Fruit fly (Drosophila melanogaster) whole organism, embryonic: ENCODE measurements around the gene His3.3B.

Experiments
- Ada2b ChIP-seq: fragments of 200-800 bp; sonication (Bioruptor generic); IDR thresholded peaks from 2 replicates; pipeline ENCODE4 v1.3.6; 2022; ENCODE audit warnings: missing biosample characterization, missing genetic modification characterization
- Asciz ChIP-seq: fragments of 200-800 bp; sonication (Bioruptor generic); optimal IDR thresholded peaks from 2 replicates; lab custom pipeline; 2017; ENCODE audit warnings: missing biosample characterization, mild to moderate bottlenecking, missing genetic modification characterization, missing genetic modification reagents
- CG10209 ChIP-seq: fragments of 200-800 bp; sonication (Bioruptor generic); optimal IDR thresholded peaks from 3 replicates; lab custom pipeline; 2017; ENCODE audit warnings: missing biosample characterization, mild to moderate bottlenecking, missing genetic modification characterization, missing genetic modification reagents
- CG1024 ChIP-seq: fragments of 200-800 bp; sonication (Bioruptor generic); IDR thresholded peaks from 2 replicates; pipeline ENCODE4 v1.3.6; 2022; ENCODE audit warnings: missing biosample characterization, missing genetic modification characterization
- CG12299 ChIP-seq: fragments of 200-800 bp; sonication (Bioruptor generic); optimal IDR thresholded peaks from 2 replicates; lab custom pipeline; 2018; ENCODE audit warnings: missing biosample characterization, mild to moderate bottlenecking, missing genetic modification characterization
- CG12769 ChIP-seq: fragments of 200-800 bp; sonication (Bioruptor generic); optimal IDR thresholded peaks from 2 replicates; lab custom pipeline; 2019; ENCODE audit warnings: missing biosample characterization, mild to moderate bottlenecking, missing genetic modification characterization, moderate library complexity
- CG14965 ChIP-seq: fragments of 200-800 bp; sonication (Bioruptor generic); optimal IDR thresholded peaks from 2 replicates; lab custom pipeline; 2016; ENCODE audit warnings: missing biosample characterization, missing genetic modification characterization, borderline replicate concordance
- CG15514 ChIP-seq: fragments of 200-800 bp; sonication (Bioruptor generic); optimal IDR thresholded peaks from 3 replicates; lab custom pipeline; 2017; ENCODE audit warnings: missing biosample characterization, missing genetic modification characterization, mild to moderate bottlenecking, moderate library complexity, missing genetic modification reagents
- CG1603 ChIP-seq: fragments of 200-800 bp; sonication (Bioruptor generic); optimal IDR thresholded peaks from 2 replicates; lab custom pipeline; 2019; ENCODE audit warnings: missing biosample characterization, mild to moderate bottlenecking, missing genetic modification characterization, moderate library complexity
- CG16779 ChIP-seq: fragments of 200-800 bp; sonication (Bioruptor generic); IDR thresholded peaks from 2 replicates; pipeline ENCODE4 v1.3.6; 2022; ENCODE audit warnings: missing biosample characterization, missing genetic modification characterization
- CG17328 ChIP-seq: fragments of 200-800 bp; sonication (Bioruptor generic); IDR thresholded peaks from 2 replicates; pipeline ENCODE4 v1.3.6; 2022; ENCODE audit warnings: missing biosample characterization, missing genetic modification characterization
- CG17612 ChIP-seq: fragments of 200-800 bp; sonication (Bioruptor generic); IDR thresholded peaks from 2 replicates; pipeline ENCODE4 v1.3.6; 2022; ENCODE audit warnings: missing biosample characterization, missing genetic modification characterization
- CG2116 ChIP-seq: fragments of 200-800 bp; sonication (Bioruptor generic); optimal IDR thresholded peaks from 3 replicates; lab custom pipeline; 2018; ENCODE audit warnings: missing biosample characterization, mild to moderate bottlenecking, missing genetic modification characterization
- CG30020 ChIP-seq: fragments of 200-800 bp; optimal IDR thresholded peaks from 2 replicates; lab custom pipeline; 2019; ENCODE audit warnings: missing biosample characterization, mild to moderate bottlenecking, missing genetic modification characterization, moderate library complexity
- CG3065 ChIP-seq: fragments of 200-800 bp; sonication (Bioruptor generic); optimal IDR thresholded peaks from 2 replicates; lab custom pipeline; 2016; ENCODE audit warnings: missing biosample characterization, missing genetic modification characterization
- CG32532 ChIP-seq: fragments of 200-800 bp; sonication (Bioruptor generic); IDR thresholded peaks from 2 replicates; pipeline ENCODE4 v1.3.6; 2022; ENCODE audit warnings: missing biosample characterization, missing genetic modification characterization
- CG4707 ChIP-seq: fragments of 200-800 bp; sonication (Bioruptor generic); optimal IDR thresholded peaks from 2 replicates; lab custom pipeline; 2018; ENCODE audit warnings: missing biosample characterization, mild to moderate bottlenecking, missing genetic modification characterization, moderate library complexity
- CG9437 ChIP-seq: fragments of 200-800 bp; sonication (Bioruptor generic); optimal IDR thresholded peaks from 2 replicates; lab custom pipeline; 2018; ENCODE audit warnings: missing biosample characterization, mild to moderate bottlenecking, missing genetic modification characterization
- CG9797 ChIP-seq: fragments of 200-800 bp; sonication (Bioruptor generic); optimal IDR thresholded peaks from 3 replicates; lab custom pipeline; 2018; ENCODE audit warnings: missing biosample characterization, mild to moderate bottlenecking, missing genetic modification characterization
- Camta ChIP-seq: fragments of 200-800 bp; sonication (Bioruptor generic); optimal IDR thresholded peaks from 2 replicates; lab custom pipeline; 2016; ENCODE audit warnings: missing biosample characterization, missing genetic modification characterization
- Chrac-16 ChIP-seq: fragments of 200-800 bp; sonication (Bioruptor generic); optimal IDR thresholded peaks from 3 replicates; lab custom pipeline; 2016; ENCODE audit warnings: missing biosample characterization, missing genetic modification characterization
- Doc3 ChIP-seq: fragments of 200-800 bp; sonication (Bioruptor generic); IDR thresholded peaks from 3 replicates; pipeline ENCODE4 v1.3.6; 2022; ENCODE audit warnings: missing biosample characterization, missing genetic modification characterization; ENCODE audit not compliant: partially characterized antibody
- Fer1 ChIP-seq: fragments of 200-800 bp; sonication (Bioruptor generic); optimal IDR thresholded peaks from 2 replicates; lab custom pipeline; 2017; ENCODE audit warnings: missing biosample characterization, mild to moderate bottlenecking, missing genetic modification characterization
- Gsc ChIP-seq: fragments of 200-800 bp; sonication (Bioruptor generic); IDR thresholded peaks from 2 replicates; pipeline ENCODE4 v1.3.6; 2022; ENCODE audit warnings: missing biosample characterization, missing genetic modification characterization
- Gug ChIP-seq: fragments of 200-800 bp; sonication (Bioruptor generic); IDR thresholded peaks from 4 replicates; pipeline ENCODE4 v1.3.6; 2022; ENCODE audit warnings: missing biosample characterization, missing genetic modification characterization
- HLH54F ChIP-seq: fragments of 200-800 bp; sonication (Bioruptor generic); optimal IDR thresholded peaks from 3 replicates; lab custom pipeline; 2016; ENCODE audit warnings: missing biosample characterization, missing genetic modification characterization
- Hsf ChIP-seq: fragments of 200-800 bp; sonication (Bioruptor generic); optimal IDR thresholded peaks from 3 replicates; lab custom pipeline; 2016; ENCODE audit warnings: missing biosample characterization, missing genetic modification characterization
- Lpt ChIP-seq: fragments of >200 bp; optimal IDR thresholded peaks from 2 replicates; lab custom pipeline; 2018; ENCODE audit warnings: missing biosample characterization, missing genetic modification characterization
- Mrtf ChIP-seq: fragments of 200-800 bp; sonication (Bioruptor generic); IDR thresholded peaks from 3 replicates; pipeline ENCODE4 v1.3.6; 2022; ENCODE audit warnings: missing biosample characterization, missing genetic modification characterization
- NFAT ChIP-seq: fragments of 200-800 bp; sonication (Bioruptor generic); IDR thresholded peaks from 2 replicates; pipeline ENCODE4 v1.3.6; 2022; ENCODE audit warnings: missing biosample characterization, missing genetic modification characterization
- Oaz ChIP-seq: fragments of 200-800 bp; sonication (Bioruptor generic); IDR thresholded peaks from 2 replicates; pipeline ENCODE4 v1.3.6; 2022; ENCODE audit warnings: missing biosample characterization, missing genetic modification characterization
- Sry-β ChIP-seq: fragments of 200-800 bp; sonication (Bioruptor generic); optimal IDR thresholded peaks from 2 replicates; lab custom pipeline; 2018; ENCODE audit warnings: missing biosample characterization, mild to moderate bottlenecking, missing genetic modification characterization, moderate library complexity
- abd-A ChIP-seq: fragments of 200-800 bp; sonication (Bioruptor generic); optimal IDR thresholded peaks from 3 replicates; lab custom pipeline; 2019; ENCODE audit warnings: missing biosample characterization, mild to moderate bottlenecking, missing genetic modification characterization, moderate library complexity
- ac ChIP-seq: fragments of 200-800 bp; sonication (Bioruptor generic); optimal IDR thresholded peaks from 3 replicates; lab custom pipeline; 2017; ENCODE audit warnings: missing biosample characterization, mild to moderate bottlenecking, missing genetic modification characterization
- br ChIP-seq: fragments of >200 bp; optimal IDR thresholded peaks from 2 replicates; lab custom pipeline; 2017
- chn ChIP-seq: fragments of 200-800 bp; sonication (Bioruptor generic); optimal IDR thresholded peaks from 2 replicates; lab custom pipeline; 2016; ENCODE audit warnings: missing biosample characterization, missing genetic modification characterization
- dati ChIP-seq: fragments of 200-800 bp; sonication (Bioruptor generic); IDR thresholded peaks from 2 replicates; pipeline ENCODE4 v1.3.6; 2022; ENCODE audit warnings: missing biosample characterization, missing genetic modification characterization
- fd102C ChIP-seq: fragments of 200-800 bp; sonication (Bioruptor generic); optimal IDR thresholded peaks from 2 replicates; lab custom pipeline; 2018; ENCODE audit warnings: missing biosample characterization, mild to moderate bottlenecking, missing genetic modification characterization, moderate library complexity
- grau ChIP-seq: fragments of 200-800 bp; optimal IDR thresholded peaks from 3 replicates; lab custom pipeline; 2019; ENCODE audit warnings: missing biosample characterization, mild to moderate bottlenecking, missing genetic modification characterization, moderate library complexity
- hkb ChIP-seq, 2 experiments: fragments of 200-800 bp in 1 of 2; fragments of >200 bp in 1 of 2; sonication (Bioruptor generic) in 1 of 2; IDR thresholded peaks in 1 of 2; optimal IDR thresholded peaks in 1 of 2; 2 replicates each; pipeline versions ENCODE4 v1.3.6 to Lab custom; 2017 to 2022; ENCODE audit warnings: missing biosample characterization in 1 of 2, missing genetic modification characterization in 1 of 2
- nmo ChIP-seq: fragments of 200-800 bp; sonication (Bioruptor generic); optimal IDR thresholded peaks from 2 replicates; lab custom pipeline; 2018; ENCODE audit warnings: missing biosample characterization, mild to moderate bottlenecking, missing genetic modification characterization, moderate library complexity
- oc ChIP-seq: fragments of 200-800 bp; sonication (Bioruptor generic); optimal IDR thresholded peaks from 2 replicates; lab custom pipeline; 2018; ENCODE audit warnings: missing biosample characterization, mild to moderate bottlenecking, missing genetic modification characterization, moderate library complexity
- pan ChIP-seq, 4 experiments: fragments of >200 bp in 3 of 4; fragments of 200-800 bp in 1 of 4; sonication (Bioruptor generic) in 1 of 4; optimal IDR thresholded peaks in 3 of 4; IDR thresholded peaks in 1 of 4; 2 replicates each; pipeline versions ENCODE4 v1.3.6 to Lab custom; 2017 to 2022; ENCODE audit warnings: missing biosample characterization in 2 of 4, missing genetic modification characterization in 2 of 4, mixed read lengths in 1 of 4
- phol ChIP-seq: fragments of 200-800 bp; sonication (Bioruptor generic); optimal IDR thresholded peaks from 3 replicates; lab custom pipeline; 2018; ENCODE audit warnings: missing biosample characterization, mild to moderate bottlenecking, missing genetic modification characterization, moderate library complexity
- ranshi ChIP-seq: fragments of 200-800 bp; sonication (Bioruptor generic); IDR thresholded peaks from 2 replicates; pipeline ENCODE4 v1.3.6; 2022; ENCODE audit warnings: missing biosample characterization, missing genetic modification characterization
- row ChIP-seq: fragments of 200-800 bp; sonication (Bioruptor generic); IDR thresholded peaks from 3 replicates; pipeline ENCODE4 v1.3.6; 2022; ENCODE audit warnings: missing biosample characterization, missing genetic modification characterization
- scrt ChIP-seq: fragments of 200-800 bp; sonication (Bioruptor generic); optimal IDR thresholded peaks from 2 replicates; lab custom pipeline; 2018; ENCODE audit warnings: missing biosample characterization, mild to moderate bottlenecking, missing genetic modification characterization, moderate library complexity
- sima ChIP-seq: fragments of 200-800 bp; sonication (Bioruptor generic); optimal IDR thresholded peaks from 2 replicates; lab custom pipeline; 2016; ENCODE audit warnings: missing biosample characterization, missing genetic modification characterization
- trem ChIP-seq: fragments of 200-800 bp; optimal IDR thresholded peaks from 3 replicates; lab custom pipeline; 2019; ENCODE audit warnings: missing biosample characterization, mild to moderate bottlenecking, missing genetic modification characterization, moderate library complexity
- wdn ChIP-seq: fragments of 200-800 bp; sonication (Bioruptor generic); IDR thresholded peaks from 2 replicates; pipeline ENCODE4 v1.3.6; 2022; ENCODE audit warnings: missing biosample characterization, missing genetic modification characterization

The His3.3B gene

DNA sequence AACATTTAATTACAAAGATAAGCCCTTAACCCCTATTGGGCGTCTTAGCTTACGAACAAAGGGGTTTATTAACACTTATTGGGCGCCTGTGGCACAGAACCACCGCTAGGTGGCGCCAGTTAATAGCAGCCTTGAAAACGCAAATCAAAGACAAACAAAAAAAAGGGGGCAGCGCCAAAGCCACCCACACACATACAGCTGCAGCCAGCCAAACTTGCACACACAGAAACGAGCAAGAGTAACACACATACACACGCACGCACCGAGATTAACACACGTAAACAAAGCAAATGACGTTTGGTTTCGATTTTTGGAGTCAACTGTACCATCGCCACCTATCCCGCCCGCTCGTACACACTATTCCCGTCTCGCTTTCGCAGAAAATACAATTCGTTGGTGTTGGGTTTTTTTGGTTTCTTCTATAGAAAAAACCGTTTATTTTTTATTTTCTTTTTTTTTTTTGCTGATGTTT lies 4.3 kb downstream of the His3.3B start (continued):
- TF ChIP-seq CG4707 (GFP tag; lab: Kevin White, UChicago) (no peak), CG10209 (GFP tag; lab: Kevin White, UChicago) (no peak), CG1603 (tag; lab: Kevin White, UChicago) (peak; percentile 15), CG14965 (GFP tag; lab: Kevin White, UChicago) (no peak), Gsc (no peak), CG12299 (no peak), Chrac-16 (GFP tag; lab: Kevin White, UChicago) (peak; percentile 24), CG12769 (tag; lab: Kevin White, UChicago) (no peak), abd-A (tag; lab: Kevin White, UChicago) (no peak), fd102C (GFP tag; lab: Kevin White, UChicago) (no peak), NFAT (GFP tag; lab: Robert Waterston, UW) (no peak), wdn (peak; percentile 96), chn (peak; percentile 86), grau (tag; lab: Kevin White, UChicago) (peak; percentile 44), trem (tag; lab: Kevin White, UChicago) (peak; percentile 41), CG9437 (GFP tag; lab: Kevin White, UChicago) (no peak), Gug (GFP tag; lab: Robert Waterston, UW) (no peak), CG1024 (GFP tag; lab: Robert Waterston, UW) (peak; percentile 22; the same call in 1 of the 2 replicates), sima (GFP tag; lab: Kevin White, UChicago) (no peak), CG17612 (GFP tag; lab: Robert Waterston, UW) (no peak), br (lab: Kevin White, UChicago) (no peak), CG9797 (GFP tag; lab: Kevin White, UChicago) (no peak), pan (optimal IDR thresholded peaks at IDR 0.05; lab: Kevin White, UChicago) (no peak), pan (GFP tag; optimal IDR thresholded peaks at IDR 0.05 in 1 of 2, IDR thresholded peaks at IDR 0.05 in 1 of 2) (peak in 1 of 2 experiments; percentile 55), Sry-β (GFP tag; lab: Kevin White, UChicago) (no peak), Ada2b (GFP tag; lab: Robert Waterston, UW) (no peak), scrt (GFP tag; lab: Kevin White, UChicago) (peak; percentile 12), Lpt (GFP tag; lab: Kevin White, UChicago) (no peak), CG16779 (GFP tag; lab: Robert Waterston, UW) (no peak), Asciz (no peak), CG3065 (GFP tag; lab: Kevin White, UChicago) (peak; percentile 12), Fer1 (GFP tag; lab: Kevin White, UChicago) (peak; percentile 55), Mrtf (no peak), hkb (optimal IDR thresholded peaks at IDR 0.05; lab: Kevin White, UChicago) (no peak), hkb (GFP tag; IDR thresholded peaks at IDR 0.05; lab: Robert Waterston, UW) (peak; percentile 54), oc (tag; lab: Kevin White, UChicago) (peak; percentile 47), Oaz (GFP tag; lab: Robert Waterston, UW) (no peak), CG15514 (peak; percentile 63), HLH54F (GFP tag; lab: Kevin White, UChicago) (no peak), Doc3 (GFP tag; lab: Robert Waterston, UW) (no peak), CG30020 (no peak), Hsf (peak; percentile 35), CG2116 (GFP tag; lab: Kevin White, UChicago) (peak; percentile 27), phol (tag; lab: Kevin White, UChicago) (peak; percentile 9), Camta (GFP tag; lab: Kevin White, UChicago) (no peak), CG17328 (GFP tag; lab: Robert Waterston, UW) (0 out of 2 replicates have a peak, but pooled peaks have one; percentile 11), dati (GFP tag; lab: Robert Waterston, UW) (no peak), nmo (peak; percentile 27), ac (GFP tag; lab: Kevin White, UChicago) (no peak), CG32532 (GFP tag; lab: Robert Waterston, UW) (peak; percentile 65; the same call in 1 of the 2 replicates), row (GFP tag; lab: Robert Waterston, UW) (peak; percentile 60; the same call in 2 of the 3 replicates), ranshi (GFP tag; lab: Robert Waterston, UW) (peak; percentile 5; the same call in 1 of the 2 replicates)
